Fruit fly (Drosophila melanogaster): ENCODE measurements around the gene CG17110.

The CG17110 gene

dm6 chr3R:23067209-23067826 is 24.2 kb upstream of the CG17110 start, which contains the start of gene CG17111 (continued):
- TF ChIP-seq Elba2 (GFP tag; optimal IDR thresholded peaks at IDR 0.05) (no peak), CG6813 (GFP tag; optimal IDR thresholded peaks at IDR 0.05) (no peak), CG12744 (GFP tag; optimal IDR thresholded peaks at IDR 0.05) (no peak), CG33213 (GFP tag; optimal IDR thresholded peaks at IDR 0.05) (no peak), gcm (GFP tag; optimal IDR thresholded peaks at IDR 0.05) (no peak), vnd (GFP tag; IDR thresholded peaks at IDR 0.05; ENCODE audit: partially characterized antibody) (no peak), CG3726 (GFP tag; IDR thresholded peaks at IDR 0.05) (no peak), bigmax (GFP tag; optimal IDR thresholded peaks at IDR 0.05) (no peak), Doc2 (GFP tag; IDR thresholded peaks at IDR 0.05) (no peak), Sin3A (optimal IDR thresholded peaks at IDR 0.05) (no peak), fu2 (GFP tag; optimal IDR thresholded peaks at IDR 0.05) (no peak), CG7963 (GFP tag; IDR thresholded peaks at IDR 0.05; ENCODE audit: partially characterized antibody) (no peak), Myb (GFP tag; optimal IDR thresholded peaks at IDR 0.05) (no peak), kay (GFP tag; optimal IDR thresholded peaks at IDR 0.05) (no peak), NC2α (GFP tag; optimal IDR thresholded peaks at IDR 0.05) (no peak), CG3407 (GFP tag; optimal IDR thresholded peaks at IDR 0.05) (no peak), CG15479 (GFP tag; optimal IDR thresholded peaks at IDR 0.05) (no peak), run (tag; optimal IDR thresholded peaks at IDR 0.05) (no peak), CG13424 (tag; optimal IDR thresholded peaks at IDR 0.05) (peak; percentile 54), bcd (GFP tag; optimal IDR thresholded peaks at IDR 0.05) (peak; percentile 39), D (optimal IDR thresholded peaks at IDR 0.05) (no peak), D (GFP tag; optimal IDR thresholded peaks at IDR 0.05) (peak; percentile 27), CG11504 (tag; optimal IDR thresholded peaks at IDR 0.05) (peak; percentile 78), Ets65A (GFP tag) (peak; percentile 68), CG12104 (GFP tag; optimal IDR thresholded peaks at IDR 0.05) (no peak), CG5180 (GFP tag; optimal IDR thresholded peaks at IDR 0.05) (no peak), al (GFP tag; IDR thresholded peaks at IDR 0.05) (no peak), ash1 (GFP tag; optimal IDR thresholded peaks at IDR 0.05) (no peak), dysf (GFP tag; IDR thresholded peaks at IDR 0.05) (peak; percentile 36; the same call in 2 of the 3 replicates), CG8290 (GFP tag; optimal IDR thresholded peaks at IDR 0.05) (no peak), CG8290 (tag; optimal IDR thresholded peaks at IDR 0.05) (no peak), Lim3 (GFP tag; IDR thresholded peaks at IDR 0.05) (no peak), CG17361 (GFP tag; IDR thresholded peaks at IDR 0.05) (no peak; the same call in 2 of the 3 replicates), da (GFP tag; optimal IDR thresholded peaks at IDR 0.05) (no peak), CG13775 (GFP tag; optimal IDR thresholded peaks at IDR 0.05) (no peak), Gug (GFP tag; IDR thresholded peaks at IDR 0.05) (no peak), CG9876 (GFP tag; optimal IDR thresholded peaks at IDR 0.05) (no peak), hb (GFP tag; IDR thresholded peaks at IDR 0.05; ENCODE audit: partially characterized antibody) (no peak), dmrt11E (tag; optimal IDR thresholded peaks at IDR 0.05) (no peak), toy (GFP tag; IDR thresholded peaks at IDR 0.05) (no peak), lilli (GFP tag; optimal IDR thresholded peaks at IDR 0.05) (peak; percentile 3), Chrac-16 (GFP tag; optimal IDR thresholded peaks at IDR 0.05) (no peak), CG31388 (GFP tag; optimal IDR thresholded peaks at IDR 0.05) (no peak), Spps (tag; optimal IDR thresholded peaks at IDR 0.05) (no peak), gcm2 (GFP tag; optimal IDR thresholded peaks at IDR 0.05) (no peak), CG2129 (GFP tag; IDR thresholded peaks at IDR 0.05; ENCODE audit: partially characterized antibody) (no peak), CG13287 (GFP tag; IDR thresholded peaks at IDR 0.05; ENCODE audit: partially characterized antibody) (no peak), tll (GFP tag; optimal IDR thresholded peaks at IDR 0.05) (no peak), esg (GFP tag; conservative IDR thresholded peaks at IDR 0.05) (peak; percentile 24; the same call in 1 of the 2 replicates), CG6254 (GFP tag; optimal IDR thresholded peaks at IDR 0.05) (no peak), Dip3 (GFP tag; optimal IDR thresholded peaks at IDR 0.05) (no peak), Hr39 (optimal IDR thresholded peaks at IDR 0.05) (no peak)

Data from whole organism, embryonic.